Worm (Caenorhabditis elegans): Measurements from ENCODE around the gene F41E6.5.

F41E6.5 gene

ce11 chrV:8632788-8633187 is 29.5 kb downstream of the F41E6.5 start:
- TF ChIP-seq unc-62 (GFP tag; optimal IDR thresholded peaks at IDR 0.05), result no peak

ce11 chrV:8635575-8635974 is 32.3 kb downstream of the F41E6.5 start, which contains the start of gene oac-29:
oac-29 (minus strand) TSS chrV:8635675.
- no peak for TF ChIP-seq unc-62 (GFP tag; optimal IDR thresholded peaks at IDR 0.05)

ce11 chrV:8636907-8637306 is 33.6 kb downstream of the F41E6.5 start, which contains the start of gene grl-12:
grl-12 (minus strand) TSS chrV:8637007.
- no peak for TF ChIP-seq unc-62 (GFP tag; optimal IDR thresholded peaks at IDR 0.05)

ce11 chrV:8637666-8638271 is 34.5 kb downstream of the F41E6.5 start, which contains the start of the genes F28A12.10 and acd-4:
F28A12.10 (minus strand) TSS chrV:8637766.
acd-4 (plus strand) TSS chrV:8638221.
- no peak for TF ChIP-seq unc-62 (GFP tag; optimal IDR thresholded peaks at IDR 0.05)

ce11 chrV:8641266-8641665 is 38.0 kb downstream of the F41E6.5 start, which contains the start of gene F28A12.3:
F28A12.3 (minus strand) TSS chrV:8641366.
- no peak for TF ChIP-seq unc-62 (GFP tag; optimal IDR thresholded peaks at IDR 0.05)

ce11 chrV:8643093-8643492 is 39.8 kb downstream of the F41E6.5 start, which contains the start of gene asp-13:
asp-13 (minus strand) TSS chrV:8643193.
- no peak for TF ChIP-seq unc-62 (GFP tag; optimal IDR thresholded peaks at IDR 0.05)

- no peak for TF ChIP-seq unc-62 (GFP tag; optimal IDR thresholded peaks at IDR 0.05)
Measured at ce11 chrV:8648251-8648650, 45.0 kb downstream of the F41E6.5 start.

ce11 chrV:8650365-8650764 is 47.1 kb downstream of the F41E6.5 start:
- no peak for TF ChIP-seq unc-62 (GFP tag; optimal IDR thresholded peaks at IDR 0.05)

- no peak for TF ChIP-seq unc-62 (GFP tag; optimal IDR thresholded peaks at IDR 0.05)
Measured at ce11 chrV:8651007-8651711, 47.9 kb downstream of the F41E6.5 start.

ce11 chrV:8652177-8652576 is 48.9 kb downstream of the F41E6.5 start:
- TF ChIP-seq unc-62 (GFP tag; optimal IDR thresholded peaks at IDR 0.05), result no peak

ce11 chrV:8653080-8653821 is 50.0 kb downstream of the F41E6.5 start:
- no peak for TF ChIP-seq unc-62 (GFP tag; optimal IDR thresholded peaks at IDR 0.05)

- TF ChIP-seq unc-62 (GFP tag; optimal IDR thresholded peaks at IDR 0.05), result no peak
Measured at ce11 chrV:8654460-8655419, 51.5 kb downstream of the F41E6.5 start.
